Worm (Caenorhabditis elegans): ENCODE data around the gene nhr-7.
"Not testable (repeated sequence)": the region's sequence is repeated elsewhere in the genome, so short reads cannot be mapped to it uniquely, and the experiment has no call there.

nhr-7 gene

ce11 chrIV:11276026-11276425, 4.9 kb upstream of the nhr-7 start:
- TF ChIP-seq hmg-4 (GFP tag; optimal IDR thresholded peaks at IDR 0.05) (no peak), scrt-1 (GFP tag; IDR thresholded peaks at IDR 0.05) (no peak), sea-1 (GFP tag; conservative IDR thresholded peaks at IDR 0.05) (no peak), B0310.2 (tag; optimal IDR thresholded peaks at IDR 0.05) (no peak), ets-7 (tag; optimal IDR thresholded peaks at IDR 0.05) (no peak), tra-4 (tag; optimal IDR thresholded peaks at IDR 0.05) (no peak), hmbx-1 (tag; optimal IDR thresholded peaks at IDR 0.05) (no peak), pes-1 (GFP tag; IDR thresholded peaks at IDR 0.05) (no peak)

- no peak for TF ChIP-seq tbx-11 (GFP tag; IDR thresholded peaks at IDR 0.05)
- no peak for TF ChIP-seq flt-1 (GFP tag; IDR thresholded peaks at IDR 0.05)
- no peak for TF ChIP-seq scrt-1 (GFP tag; IDR thresholded peaks at IDR 0.05)
- no peak for TF ChIP-seq sea-1 (GFP tag; conservative IDR thresholded peaks at IDR 0.05)
- TF ChIP-seq hmbx-1 (tag; optimal IDR thresholded peaks at IDR 0.05), result no peak
- no peak for TF ChIP-seq tra-4 (tag; optimal IDR thresholded peaks at IDR 0.05)
- no peak for TF ChIP-seq pes-1 (GFP tag; IDR thresholded peaks at IDR 0.05)
- no peak for TF ChIP-seq F13C5.2 (tag; optimal IDR thresholded peaks at IDR 0.05)
- no peak for TF ChIP-seq aly-1 (tag; optimal IDR thresholded peaks at IDR 0.05)
- no peak for TF ChIP-seq hmg-4 (GFP tag; optimal IDR thresholded peaks at IDR 0.05)
- no peak for TF ChIP-seq B0310.2 (tag; optimal IDR thresholded peaks at IDR 0.05)
- TF ChIP-seq ets-7 (tag; optimal IDR thresholded peaks at IDR 0.05), result no peak
- no peak for TF ChIP-seq hnd-1 (tag; optimal IDR thresholded peaks at IDR 0.05)
Measured at ce11 chrIV:11273151-11273550, 2.0 kb upstream of the nhr-7 start, which contains the start of gene gtl-2. TSS of gene gtl-2 (plus strand) at chrIV:11273451.

- no peak for TF ChIP-seq tbx-37 (GFP tag; conservative IDR thresholded peaks at IDR 0.05)
Measured at ce11 chrIV:11269483-11269882, 1.7 kb downstream of the nhr-7 start.

ce11 chrIV:11266090-11266489, 5.1 kb downstream of the nhr-7 start, which contains the start of gene col-127:
TSS of gene col-127 (minus strand) at chrIV:11266190.
- TF ChIP-seq B0310.2 (tag; optimal IDR thresholded peaks at IDR 0.05), result no peak
- TF ChIP-seq scrt-1 (GFP tag; IDR thresholded peaks at IDR 0.05), result no peak
- no peak for TF ChIP-seq hmbx-1 (tag; optimal IDR thresholded peaks at IDR 0.05)
- no peak for TF ChIP-seq ceh-13 (GFP tag; optimal IDR thresholded peaks at IDR 0.05)
- no peak for TF ChIP-seq tbx-37 (GFP tag; conservative IDR thresholded peaks at IDR 0.05)

ce11 chrIV:11263101-11263500, 8.1 kb downstream of the nhr-7 start, which contains the start of gene col-126:
TSS of gene col-126 (plus strand) at chrIV:11263401.
- not testable (repeated sequence) for TF ChIP-seq hmbx-1 (tag; optimal IDR thresholded peaks at IDR 0.05); sea-1 (GFP tag; conservative IDR thresholded peaks at IDR 0.05); hmg-4 (GFP tag; optimal IDR thresholded peaks at IDR 0.05)

- TF ChIP-seq ceh-13 (GFP tag; optimal IDR thresholded peaks at IDR 0.05), result no peak
- TF ChIP-seq aly-1 (tag; optimal IDR thresholded peaks at IDR 0.05), result no peak
- TF ChIP-seq pes-1 (GFP tag; IDR thresholded peaks at IDR 0.05), result no peak
- no peak for TF ChIP-seq hnd-1 (tag; optimal IDR thresholded peaks at IDR 0.05)
- no peak for TF ChIP-seq B0310.2 (tag; optimal IDR thresholded peaks at IDR 0.05)
- TF ChIP-seq hmg-4 (GFP tag; optimal IDR thresholded peaks at IDR 0.05), result no peak
- no peak for TF ChIP-seq tra-4 (tag; optimal IDR thresholded peaks at IDR 0.05)
- TF ChIP-seq ets-7 (tag; optimal IDR thresholded peaks at IDR 0.05), result no peak
- TF ChIP-seq ceh-36 (tag; optimal IDR thresholded peaks at IDR 0.05), result no peak
Measured at ce11 chrIV:11261535-11261934, 9.6 kb downstream of the nhr-7 start, which contains the start of gene F54D1.1. TSS of gene F54D1.1 (plus strand) at chrIV:11261835.

ce11 chrIV:11260544-11261227, 10.5 kb downstream of the nhr-7 start, which contains the start of gene C05C12.5:
TSS of gene C05C12.5 (minus strand) at chrIV:11261185.
- TF ChIP-seq flt-1 (GFP tag; IDR thresholded peaks at IDR 0.05) (no peak), ceh-36 (tag; optimal IDR thresholded peaks at IDR 0.05) (no peak), hmbx-1 (tag; optimal IDR thresholded peaks at IDR 0.05) (no peak), ceh-13 (GFP tag; optimal IDR thresholded peaks at IDR 0.05) (no peak), ama-1 (optimal IDR thresholded peaks at IDR 0.05) (no peak), B0310.2 (tag; optimal IDR thresholded peaks at IDR 0.05) (no peak), aly-1 (tag; optimal IDR thresholded peaks at IDR 0.05) (no peak)

ce11 chrIV:11259485-11259972, 11.6 kb downstream of the nhr-7 start, which contains the start of gene gtl-1:
TSS of gene gtl-1 (minus strand) at chrIV:11259535.
- TF ChIP-seq aly-1 (tag; optimal IDR thresholded peaks at IDR 0.05) (no peak), F13C5.2 (tag; optimal IDR thresholded peaks at IDR 0.05) (no peak), flt-1 (GFP tag; IDR thresholded peaks at IDR 0.05) (no peak), hnd-1 (tag; optimal IDR thresholded peaks at IDR 0.05) (no peak), sea-1 (GFP tag; conservative IDR thresholded peaks at IDR 0.05) (no peak), tra-4 (tag; optimal IDR thresholded peaks at IDR 0.05) (no peak), ets-7 (tag; optimal IDR thresholded peaks at IDR 0.05) (no peak), B0310.2 (tag; optimal IDR thresholded peaks at IDR 0.05) (no peak), scrt-1 (GFP tag; IDR thresholded peaks at IDR 0.05) (no peak), tbx-11 (GFP tag; IDR thresholded peaks at IDR 0.05) (no peak), ama-1 (optimal IDR thresholded peaks at IDR 0.05) (no peak), hmbx-1 (tag; optimal IDR thresholded peaks at IDR 0.05) (no peak), ceh-13 (GFP tag; optimal IDR thresholded peaks at IDR 0.05) (no peak)

Measured in whole organism, early embryonic.